Worm (Caenorhabditis elegans): Measurements from ENCODE around the gene Y52E8A.2.

Gene Y52E8A.2

ce11 chrII:4299227-4299703 is 21.4 kb upstream of the Y52E8A.2 start, which contains the start of gene sco-1 (continued):
- peak; percentile 56 for TF ChIP-seq chd-7 (tag; optimal IDR thresholded peaks at IDR 0.05)
- TF ChIP-seq F10E7.11 (tag; optimal IDR thresholded peaks at IDR 0.05), result no peak
- TF ChIP-seq T07F8.4 (tag; optimal IDR thresholded peaks at IDR 0.05), result peak; percentile 5
- TF ChIP-seq ztf-28 (GFP tag; IDR thresholded peaks at IDR 0.05), result no peak; the same call in 1 of the 2 replicates
- TF ChIP-seq somi-1 (GFP tag; optimal IDR thresholded peaks at IDR 0.05), result peak; percentile 78
- TF ChIP-seq C06A6.2 (GFP tag; conservative IDR thresholded peaks at IDR 0.05), result peak; percentile 83
- no peak for TF ChIP-seq F39B2.1 (GFP tag; IDR thresholded peaks at IDR 0.05)
- peak; percentile 78 for TF ChIP-seq atf-7 (tag; optimal IDR thresholded peaks at IDR 0.05)
- no peak for TF ChIP-seq F52B5.7 (tag; optimal IDR thresholded peaks at IDR 0.05)
- no peak for TF ChIP-seq nhr-90 (tag; optimal IDR thresholded peaks at IDR 0.05)

ce11 chrII:4301307-4301706 is 19.3 kb upstream of the Y52E8A.2 start, which contains the start of gene gtf-2F1:
gtf-2F1 (plus strand) TSS chrII:4301607.
- TF ChIP-seq unc-62 (GFP tag; optimal IDR thresholded peaks at IDR 0.05) (no peak), D2030.7 (GFP tag; IDR thresholded peaks at IDR 0.05) (no peak), egl-44 (GFP tag; IDR thresholded peaks at IDR 0.05) (no peak), Y67H2A.10 (GFP tag; conservative IDR thresholded peaks at IDR 0.05) (no peak), F55B11.4 (tag; optimal IDR thresholded peaks at IDR 0.05; ENCODE audit: borderline replicate concordance, insufficient read depth) (no peak), lsy-27 (tag; optimal IDR thresholded peaks at IDR 0.05; ENCODE audit: borderline replicate concordance, insufficient read depth) (no peak), athp-1 (tag; optimal IDR thresholded peaks at IDR 0.05) (no peak), ztf-6 (GFP tag; IDR thresholded peaks at IDR 0.05) (no peak), rec-8 (tag; optimal IDR thresholded peaks at IDR 0.05) (no peak), lir-1 (GFP tag; conservative IDR thresholded peaks at IDR 0.05) (no peak), lin-26 (GFP tag; IDR thresholded peaks at IDR 0.05) (no peak), Y95B8A.8 (GFP tag; IDR thresholded peaks at IDR 0.05) (no peak), F49E8.2 (tag; optimal IDR thresholded peaks at IDR 0.05; ENCODE audit: insufficient read depth) (no peak), ets-4 (GFP tag; optimal IDR thresholded peaks at IDR 0.05) (no peak), nfyb-1 (GFP tag; IDR thresholded peaks at IDR 0.05) (no peak), rpc-1 (optimal IDR thresholded peaks at IDR 0.05) (no peak), rpc-1 (tag; optimal IDR thresholded peaks at IDR 0.05) (no peak), hlh-12 (tag; optimal IDR thresholded peaks at IDR 0.05) (no peak), F10E7.11 (tag; optimal IDR thresholded peaks at IDR 0.05) (no peak), cebp-1 (GFP tag; IDR thresholded peaks at IDR 0.05) (no peak), cebp-1 (tag; optimal IDR thresholded peaks at IDR 0.05) (no peak)

ce11 chrII:4306921-4307630 is 13.6 kb upstream of the Y52E8A.2 start, which contains the start of gene Y52E8A.3:
Y52E8A.3 (minus strand) TSS chrII:4306971.
- TF ChIP-seq F57C9.4 (tag; optimal IDR thresholded peaks at IDR 0.05) (no peak), mcd-1 (GFP tag; IDR thresholded peaks at IDR 0.05) (no peak), egrh-3 (GFP tag; IDR thresholded peaks at IDR 0.05) (no peak), F39B2.1 (GFP tag; IDR thresholded peaks at IDR 0.05) (no peak), lin-26 (GFP tag; IDR thresholded peaks at IDR 0.05) (no peak), F10E7.11 (tag; optimal IDR thresholded peaks at IDR 0.05) (no peak), attf-3 (GFP tag; conservative IDR thresholded peaks at IDR 0.05) (no peak), K12H6.12 (tag; optimal IDR thresholded peaks at IDR 0.05) (no peak), lin-35 (GFP tag; optimal IDR thresholded peaks at IDR 0.05) (no peak), madf-6 (GFP tag; IDR thresholded peaks at IDR 0.05) (no peak), madf-8 (GFP tag; conservative IDR thresholded peaks at IDR 0.05) (no peak), Y53F4B.3 (GFP tag; IDR thresholded peaks at IDR 0.05) (no peak), ceh-91 (GFP tag; IDR thresholded peaks at IDR 0.05) (no peak), T26A5.8 (tag; optimal IDR thresholded peaks at IDR 0.05) (no peak), egl-18 (GFP tag; IDR thresholded peaks at IDR 0.05) (no peak), B0035.1 (tag; optimal IDR thresholded peaks at IDR 0.05) (no peak), pbrm-1 (GFP tag; IDR thresholded peaks at IDR 0.05) (no peak)

Measured in whole organism, young adult.